Worm (Caenorhabditis elegans) whole organism, L4/young adult: ENCODE results near the gene srz-18.

Source experiments
- W03F9.2 ChIP-seq: fragments of 150-350 bp; optimal IDR thresholded peaks from 2 replicates; lab custom pipeline; 2014; ENCODE audit warnings: missing biosample characterization, missing genetic modification characterization
- him-1 ChIP-seq: sonication (generic microtip); optimal IDR thresholded peaks from 2 replicates; lab custom pipeline; 2016; ENCODE audit warnings: missing genotype, missing genetic modification reagents, missing genetic modification characterization, missing compliant biosample characterization

ce11 chrV:20641896-20642295 is 15.4 kb downstream of the srz-18 start, which contains the start of gene srxa-15:
- TF ChIP-seq W03F9.2: no peak
- TF ChIP-seq him-1 (tag; lab: Kevin White, UChicago): no peak
